Worm (Caenorhabditis elegans): ENCODE results near the gene ncr-2.

ncr-2 gene

ce11 chrIII:8227511-8227910 lies 30.6 kb upstream of the ncr-2 start, which contains the start of gene fbxl-1 (continued):
- TF ChIP-seq lir-1 (GFP tag; conservative IDR thresholded peaks at IDR 0.05) (peak; percentile 82), F52B5.7 (tag; optimal IDR thresholded peaks at IDR 0.05) (no peak), F49E8.2 (tag; optimal IDR thresholded peaks at IDR 0.05; ENCODE audit: insufficient read depth) (no peak), C17E4.6 (GFP tag; IDR thresholded peaks at IDR 0.05) (no peak), ceh-40 (GFP tag; IDR thresholded peaks at IDR 0.05) (no peak), F37B4.10 (GFP tag; IDR thresholded peaks at IDR 0.05) (no peak), madf-6 (GFP tag; IDR thresholded peaks at IDR 0.05) (peak; percentile 27; the same call in 1 of the 2 replicates), sea-2 (GFP tag; IDR thresholded peaks at IDR 0.05) (no peak), snpc-4 (GFP tag; optimal IDR thresholded peaks at IDR 0.05) (no peak), snpc-4 (tag; optimal IDR thresholded peaks at IDR 0.05) (peak; percentile 19 to 56 (median 26)), snpc-3.4 (tag; optimal IDR thresholded peaks at IDR 0.05) (no peak), die-1 (tag; optimal IDR thresholded peaks at IDR 0.05) (no peak), atf-7 (tag; optimal IDR thresholded peaks at IDR 0.05) (peak; percentile 16), madf-10 (tag; optimal IDR thresholded peaks at IDR 0.05) (peak; percentile 90), nfya-1 (tag; optimal IDR thresholded peaks at IDR 0.05; ENCODE audit: borderline replicate concordance, insufficient read depth) (no peak), ceh-27 (GFP tag; optimal IDR thresholded peaks at IDR 0.05) (peak; percentile 61), F22D6.2 (tag; optimal IDR thresholded peaks at IDR 0.05) (peak; percentile 29), K11D2.4 (GFP tag; IDR thresholded peaks at IDR 0.05) (peak; percentile 77; the same call in 1 of the 2 replicates), Y53G8AR.9 (GFP tag; conservative IDR thresholded peaks at IDR 0.05) (no peak), F55B11.4 (tag; optimal IDR thresholded peaks at IDR 0.05; ENCODE audit: borderline replicate concordance, insufficient read depth) (no peak), hrde-1 (tag; optimal IDR thresholded peaks at IDR 0.05; ENCODE audit: borderline replicate concordance) (no peak), mcd-1 (GFP tag; IDR thresholded peaks at IDR 0.05) (peak; percentile 72), lin-26 (GFP tag; IDR thresholded peaks at IDR 0.05) (peak; percentile 68; the same call in 1 of the 2 replicates), egl-44 (GFP tag; IDR thresholded peaks at IDR 0.05) (peak; percentile 58; the same call in 1 of the 2 replicates), mes-4 (tag; optimal IDR thresholded peaks at IDR 0.05) (no peak), T26A5.8 (tag; optimal IDR thresholded peaks at IDR 0.05) (no peak), F10E7.11 (tag; optimal IDR thresholded peaks at IDR 0.05) (no peak), efl-1 (GFP tag; optimal IDR thresholded peaks at IDR 0.05) (no peak), him-1 (tag; optimal IDR thresholded peaks at IDR 0.05) (no peak), ztf-22 (GFP tag; optimal IDR thresholded peaks at IDR 0.05) (peak; percentile 35), Y95B8A.8 (GFP tag; IDR thresholded peaks at IDR 0.05) (no peak), repo-1 (tag; optimal IDR thresholded peaks at IDR 0.05) (peak; percentile 30), athp-1 (tag; optimal IDR thresholded peaks at IDR 0.05) (peak; percentile 65), unc-130 (GFP tag; optimal IDR thresholded peaks at IDR 0.05) (no peak), cebp-2 (GFP tag; IDR thresholded peaks at IDR 0.05) (no peak), somi-1 (GFP tag; optimal IDR thresholded peaks at IDR 0.05) (peak; percentile 63), attf-3 (GFP tag; conservative IDR thresholded peaks at IDR 0.05) (peak; percentile 76), egrh-3 (GFP tag; IDR thresholded peaks at IDR 0.05) (peak; percentile 35; the same call in 1 of the 2 replicates), chd-7 (tag; optimal IDR thresholded peaks at IDR 0.05) (peak; percentile 79), pbrm-1 (GFP tag; IDR thresholded peaks at IDR 0.05) (peak; percentile 68; the same call in 1 of the 2 replicates), B0035.1 (tag; optimal IDR thresholded peaks at IDR 0.05) (no peak), ztf-26 (tag; optimal IDR thresholded peaks at IDR 0.05) (peak; percentile 34), rec-8 (tag; optimal IDR thresholded peaks at IDR 0.05) (no peak), bed-2 (GFP tag; IDR thresholded peaks at IDR 0.05) (no peak), ztf-25 (GFP tag; IDR thresholded peaks at IDR 0.05) (no peak), snpc-1.3 (tag; optimal IDR thresholded peaks at IDR 0.05; ENCODE audit: insufficient read depth) (no peak), madf-8 (GFP tag; conservative IDR thresholded peaks at IDR 0.05) (no peak), sptf-2 (GFP tag; optimal IDR thresholded peaks at IDR 0.05) (no peak)
